Fruit fly (Drosophila melanogaster) whole organism: Measurements from ENCODE around the gene CG17652.

Experiments used
- CG8478 ChIP-seq: fragments of >200 bp; optimal IDR thresholded peaks from 2 replicates; lab custom pipeline; 2018; ENCODE audit warnings: inconsistent platforms
- Dll ChIP-seq: fragments of >200 bp; optimal IDR thresholded peaks from 2 replicates; lab custom pipeline; 2017
- pan ChIP-seq: fragments of >200 bp; optimal IDR thresholded peaks from 2 replicates; lab custom pipeline; 2017
- psq ChIP-seq: fragments of >200 bp; optimal IDR thresholded peaks from 2 replicates; lab custom pipeline; 2017

- TF ChIP-seq Dll (lab: Kevin White, UChicago) (no peak), psq (lab: Kevin White, UChicago) (no peak), pan (lab: Kevin White, UChicago) (no peak), CG8478 (lab: Kevin White, UChicago) (no peak)
Observed at dm6 chr2L:1758853-1759252, 26.7 kb upstream of the CG17652 start, which contains the start of gene CG17650.
